Fruit fly (Drosophila melanogaster): ENCODE results near the gene CstF50.

CstF50 gene

DNA sequence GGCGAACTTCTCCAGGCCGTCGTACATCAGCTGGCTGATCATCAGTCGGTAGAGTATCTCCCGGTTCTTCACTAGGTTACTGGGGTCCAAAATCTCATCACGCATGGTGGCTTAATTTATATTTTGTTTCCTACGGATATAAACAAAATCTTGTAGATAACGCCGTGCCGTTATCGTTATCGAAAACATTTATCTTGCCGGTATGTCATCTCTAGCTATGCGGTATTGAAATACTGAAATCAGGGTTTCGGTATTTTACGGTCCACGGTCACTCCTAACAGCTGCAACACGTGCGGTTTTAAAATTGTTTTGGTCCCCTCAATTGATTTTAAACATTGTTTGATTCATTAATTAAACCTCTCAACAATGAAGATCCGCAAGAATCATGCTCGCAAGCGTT, at the start of gene CstF50, which contains the start of gene CG11563:
Gene CstF50 (minus strand): TSS at position 188 of the 400 bp plus-strand sequence.
Gene CG11563 (plus strand): TSS at position 260 of the 400 bp plus-strand sequence.
- no peak for TF ChIP-seq CG16779 (tag; optimal IDR thresholded peaks at IDR 0.05)
- TF ChIP-seq CG8632 (GFP tag; optimal IDR thresholded peaks at IDR 0.05), result no peak
- TF ChIP-seq CG1621 (tag; optimal IDR thresholded peaks at IDR 0.05), result peak; percentile 68

DNA sequence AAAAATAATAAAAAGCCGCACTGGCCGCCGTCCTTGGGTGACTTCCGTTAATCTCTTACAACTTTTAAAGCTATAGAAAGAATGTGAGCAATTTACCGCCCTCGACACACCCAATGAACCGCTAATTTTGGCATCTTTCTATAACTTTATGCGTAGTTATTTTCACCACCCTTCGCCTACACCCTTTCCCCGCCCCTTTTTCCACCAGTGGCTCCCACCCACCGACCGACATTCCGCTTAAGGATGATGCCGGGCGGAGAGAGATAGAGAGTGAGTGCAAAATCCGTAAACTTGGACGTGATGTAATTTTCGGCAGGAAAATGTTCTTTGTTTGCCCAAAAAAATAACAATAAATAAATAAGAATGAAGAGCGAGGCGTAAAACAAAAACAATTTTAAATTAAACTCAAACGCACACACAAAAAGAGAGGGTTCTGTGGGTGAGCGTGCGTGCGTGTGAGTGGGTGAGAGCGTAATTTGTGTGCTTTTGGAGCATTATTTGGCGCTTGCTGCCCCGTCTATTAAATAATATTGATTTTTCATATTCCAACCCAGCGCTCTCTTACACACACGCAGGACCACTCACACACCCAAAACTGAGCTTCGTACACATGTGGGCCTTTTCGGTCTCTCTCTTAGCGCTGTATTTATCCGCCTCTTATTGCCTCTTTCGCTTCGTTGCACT, 40.9 kb upstream of the CstF50 start:
- TF ChIP-seq CG11902 (GFP tag; optimal IDR thresholded peaks at IDR 0.05), result no peak
- TF ChIP-seq vri (GFP tag; optimal IDR thresholded peaks at IDR 0.05), result peak; percentile 99
- TF ChIP-seq CG9139 (GFP tag; optimal IDR thresholded peaks at IDR 0.05), result no peak
- peak; percentile 40 for TF ChIP-seq CG6854 (GFP tag; optimal IDR thresholded peaks at IDR 0.05)
- peak; percentile 8 for TF ChIP-seq Eip93F (GFP tag; optimal IDR thresholded peaks at IDR 0.05)
- TF ChIP-seq Sox15 (GFP tag; optimal IDR thresholded peaks at IDR 0.05), result no peak

DNA sequence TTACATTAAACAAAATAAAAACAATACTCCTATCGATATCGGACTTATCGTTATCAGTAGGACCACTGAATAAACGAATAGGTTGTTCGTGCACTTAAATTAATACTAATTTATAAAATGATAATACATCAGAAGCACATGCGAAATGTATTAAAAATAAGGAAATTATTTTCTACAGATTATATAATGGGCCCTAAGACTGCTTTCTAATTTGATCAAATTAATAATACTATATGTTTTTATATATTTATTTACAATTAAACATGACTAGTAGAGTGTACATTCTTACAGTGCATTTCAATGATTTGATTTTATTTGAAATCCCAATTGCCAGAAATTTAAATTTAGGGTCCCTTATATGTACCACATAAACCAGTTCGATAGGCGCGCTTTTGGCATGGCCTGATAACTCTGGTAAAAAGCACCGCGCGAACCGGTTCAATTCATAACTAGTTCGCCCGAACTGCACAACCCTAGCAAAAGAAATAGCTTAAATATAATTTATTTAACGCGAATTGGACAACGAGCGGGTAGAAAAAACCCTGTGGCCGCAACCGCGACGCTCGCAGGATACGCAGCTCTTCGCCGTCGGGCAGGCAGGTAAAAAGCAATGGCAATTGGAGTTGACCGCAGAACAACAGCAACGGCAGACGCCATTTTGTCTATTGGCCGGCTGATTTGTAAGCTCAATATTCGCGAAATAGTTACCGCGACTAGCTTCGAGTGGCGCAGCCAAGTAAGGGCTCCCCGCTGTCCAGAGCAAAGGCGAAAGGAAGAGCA, 40.0 kb upstream of the CstF50 start, which contains the start of the genes CG2126 and faf:
Gene CG2126 (minus strand): TSS at position 70 of the 780 bp plus-strand sequence.
Gene faf (plus strand): TSS at position 438 of the 780 bp plus-strand sequence.
- TF ChIP-seq Met (GFP tag; optimal IDR thresholded peaks at IDR 0.05) (no peak), CG6792 (GFP tag; optimal IDR thresholded peaks at IDR 0.05) (peak; percentile 53), Gug (GFP tag; IDR thresholded peaks at IDR 0.05) (peak; percentile 63), Hr4 (GFP tag; optimal IDR thresholded peaks at IDR 0.05) (no peak), cyc (GFP tag; optimal IDR thresholded peaks at IDR 0.05) (no peak), CG3919 (GFP tag; optimal IDR thresholded peaks at IDR 0.05) (no peak), CG10669 (GFP tag; optimal IDR thresholded peaks at IDR 0.05) (no peak), dac (GFP tag; optimal IDR thresholded peaks at IDR 0.05) (no peak), OdsH (GFP tag; optimal IDR thresholded peaks at IDR 0.05) (no peak), dsx (GFP tag; optimal IDR thresholded peaks at IDR 0.05; ENCODE audit: poor library complexity, severe bottlenecking) (no peak), Lpt (GFP tag; optimal IDR thresholded peaks at IDR 0.05) (peak; percentile 42), CG6808 (GFP tag; optimal IDR thresholded peaks at IDR 0.05) (no peak), fkh (GFP tag; optimal IDR thresholded peaks at IDR 0.05) (no peak), CG6854 (GFP tag; optimal IDR thresholded peaks at IDR 0.05) (no peak), salr (GFP tag; optimal IDR thresholded peaks at IDR 0.05) (no peak), fd85E (GFP tag; optimal IDR thresholded peaks at IDR 0.05) (no peak), CG32006 (GFP tag; optimal IDR thresholded peaks at IDR 0.05) (no peak), CG31627 (GFP tag; optimal IDR thresholded peaks at IDR 0.05) (no peak), CG8632 (GFP tag; optimal IDR thresholded peaks at IDR 0.05) (peak; percentile 70), fd59A (GFP tag; optimal IDR thresholded peaks at IDR 0.05) (no peak), CG11294 (GFP tag; IDR thresholded peaks at IDR 0.05) (peak; percentile 34; the same call in 1 of the 2 replicates), CG15336 (GFP tag; IDR thresholded peaks at IDR 0.05) (peak; percentile 58), topi (GFP tag; optimal IDR thresholded peaks at IDR 0.05) (no peak), Sox14 (GFP tag; optimal IDR thresholded peaks at IDR 0.05) (peak; percentile 44), CG10631 (GFP tag; optimal IDR thresholded peaks at IDR 0.05) (no peak), CG8119 (GFP tag; IDR thresholded peaks at IDR 0.05) (peak; percentile 72; the same call in 1 of the 3 replicates), eg (GFP tag; IDR thresholded peaks at IDR 0.05) (peak; percentile 75), lz (GFP tag; optimal IDR thresholded peaks at IDR 0.05) (peak; percentile 60), CG11762 (GFP tag; optimal IDR thresholded peaks at IDR 0.05; ENCODE audit: insufficient read depth) (peak; percentile 39), CG1621 (tag; optimal IDR thresholded peaks at IDR 0.05) (no peak), Ets21C (GFP tag; optimal IDR thresholded peaks at IDR 0.05) (no peak), acj6 (GFP tag; optimal IDR thresholded peaks at IDR 0.05) (peak; percentile 68), Sox15 (GFP tag; optimal IDR thresholded peaks at IDR 0.05) (peak; percentile 55), CG7368 (GFP tag; optimal IDR thresholded peaks at IDR 0.05) (no peak), CG9139 (GFP tag; optimal IDR thresholded peaks at IDR 0.05) (no peak), Eip78C (GFP tag) (no peak), CG4318 (GFP tag; optimal IDR thresholded peaks at IDR 0.05) (no peak), achi (GFP tag; optimal IDR thresholded peaks at IDR 0.05) (no peak), Smox (GFP tag; optimal IDR thresholded peaks at IDR 0.05) (no peak), Hr39 (GFP tag; optimal IDR thresholded peaks at IDR 0.05) (no peak), spab (GFP tag; optimal IDR thresholded peaks at IDR 0.05) (no peak)

Measured in whole organism, prepupa.